Fruit fly (Drosophila melanogaster) whole organism, embryonic: ENCODE results near the gene Muc68D.

Experiments
- Antp ChIP-seq: fragments of 200-800 bp; sonication (Bioruptor generic); optimal IDR thresholded peaks from 3 replicates; lab custom pipeline; 2016; ENCODE audit warnings: missing biosample characterization, missing genetic modification characterization
- CG10543 ChIP-seq: fragments of 200-800 bp; sonication (Bioruptor generic); optimal IDR thresholded peaks from 3 replicates; lab custom pipeline; 2017; ENCODE audit warnings: missing biosample characterization, mild to moderate bottlenecking, missing genetic modification characterization, moderate library complexity
- CG11093 ChIP-seq: fragments of 200-800 bp; sonication (Bioruptor generic); IDR thresholded peaks from 3 replicates; pipeline ENCODE4 v1.3.6; 2022; ENCODE audit warnings: missing biosample characterization, missing genetic modification characterization
- CG11247 ChIP-seq: fragments of 200-800 bp; sonication (Bioruptor generic); IDR thresholded peaks from 2 replicates; pipeline ENCODE4 v1.3.6; 2022; ENCODE audit warnings: missing biosample characterization, missing genetic modification characterization
- CG12104 ChIP-seq: fragments of 200-800 bp; sonication (Bioruptor generic); optimal IDR thresholded peaks from 3 replicates; lab custom pipeline; 2016; ENCODE audit warnings: missing biosample characterization, missing genetic modification characterization
- CG14965 ChIP-seq: fragments of 200-800 bp; sonication (Bioruptor generic); optimal IDR thresholded peaks from 2 replicates; lab custom pipeline; 2016; ENCODE audit warnings: missing biosample characterization, missing genetic modification characterization, borderline replicate concordance
- CG17186 ChIP-seq: fragments of 200-800 bp; sonication (Bioruptor generic); optimal IDR thresholded peaks from 3 replicates; lab custom pipeline; 2017; ENCODE audit warnings: missing biosample characterization, missing genetic modification reagents, missing genetic modification characterization
- CG17359 ChIP-seq: fragments of 200-800 bp; sonication (Bioruptor generic); optimal IDR thresholded peaks from 3 replicates; lab custom pipeline; 2018; ENCODE audit warnings: missing biosample characterization, mild to moderate bottlenecking, missing genetic modification characterization, moderate library complexity
- CG18764 ChIP-seq: fragments of 200-800 bp; sonication (Bioruptor generic); optimal IDR thresholded peaks from 3 replicates; lab custom pipeline; 2016; ENCODE audit warnings: missing biosample characterization, missing genetic modification characterization
- CG2116 ChIP-seq: fragments of 200-800 bp; sonication (Bioruptor generic); optimal IDR thresholded peaks from 3 replicates; lab custom pipeline; 2018; ENCODE audit warnings: missing biosample characterization, mild to moderate bottlenecking, missing genetic modification characterization
- CG2875 ChIP-seq: fragments of 200-800 bp; sonication (Bioruptor generic); optimal IDR thresholded peaks from 2 replicates; lab custom pipeline; 2017; ENCODE audit warnings: missing biosample characterization, mild to moderate bottlenecking, missing genetic modification characterization, missing genetic modification reagents
- CG30020 ChIP-seq: fragments of 200-800 bp; optimal IDR thresholded peaks from 2 replicates; lab custom pipeline; 2019; ENCODE audit warnings: missing biosample characterization, mild to moderate bottlenecking, missing genetic modification characterization, moderate library complexity
- CG31224 ChIP-seq: fragments of 200-800 bp; sonication (Bioruptor generic); IDR thresholded peaks from 2 replicates; pipeline ENCODE4 v1.3.6; 2022; ENCODE audit warnings: missing biosample characterization, missing genetic modification characterization
- CG31441 ChIP-seq: fragments of 200-800 bp; sonication (Bioruptor generic); IDR thresholded peaks from 2 replicates; pipeline ENCODE4 v1.3.6; 2022; ENCODE audit warnings: missing biosample characterization, missing genetic modification characterization
- CG3281 ChIP-seq: fragments of 200-800 bp; sonication (Bioruptor generic); optimal IDR thresholded peaks from 3 replicates; lab custom pipeline; 2017; ENCODE audit warnings: missing biosample characterization, mild to moderate bottlenecking, missing genetic modification characterization
- CG6689 ChIP-seq: fragments of 200-800 bp; sonication (Bioruptor generic); IDR thresholded peaks from 2 replicates; pipeline ENCODE4 v1.3.6; 2022; ENCODE audit warnings: missing biosample characterization, missing genetic modification characterization
- CG7372 ChIP-seq: fragments of 200-800 bp; sonication (Bioruptor generic); IDR thresholded peaks from 2 replicates; pipeline ENCODE4 v1.3.6; 2022; ENCODE audit warnings: missing biosample characterization, missing genetic modification characterization
- Dbx ChIP-seq: fragments of 200-800 bp; sonication (Bioruptor generic); IDR thresholded peaks from 3 replicates; pipeline ENCODE4 v1.3.6; 2022; ENCODE audit warnings: missing biosample characterization, missing genetic modification characterization
- Dip3 ChIP-seq: fragments of 200-800 bp; sonication (Bioruptor generic); optimal IDR thresholded peaks from 3 replicates; lab custom pipeline; 2016; ENCODE audit warnings: missing biosample characterization, missing genetic modification characterization
- Drgx ChIP-seq: fragments of 200-800 bp; sonication (Bioruptor generic); IDR thresholded peaks from 2 replicates; pipeline ENCODE4 v1.3.6; 2022; ENCODE audit warnings: missing biosample characterization, missing genetic modification characterization
- Eip74EF ChIP-seq, 2 experiments: fragments of 200-800 bp in 1 of 2; fragments of >200 bp in 1 of 2; sonication (Bioruptor generic) in 1 of 2; optimal IDR thresholded peaks; 2 replicates each; lab custom pipeline; 2017 to 2019; ENCODE audit warnings: missing biosample characterization in 2 of 2, missing genetic modification characterization in 2 of 2, mild to moderate bottlenecking in 1 of 2, moderate library complexity in 1 of 2
- Ets65A ChIP-seq: fragments of 200-800 bp; sonication (Bioruptor generic); peaks from one replicate; lab custom pipeline; 2016; ENCODE audit warnings: missing biosample characterization, missing genetic modification characterization
- NC2α ChIP-seq: fragments of 200-800 bp; sonication (Bioruptor generic); optimal IDR thresholded peaks from 2 replicates; lab custom pipeline; 2016; ENCODE audit warnings: missing biosample characterization, missing genetic modification characterization
- NFAT ChIP-seq: fragments of 200-800 bp; sonication (Bioruptor generic); IDR thresholded peaks from 2 replicates; pipeline ENCODE4 v1.3.6; 2022; ENCODE audit warnings: missing biosample characterization, missing genetic modification characterization
- Neu2 ChIP-seq: fragments of 200-800 bp; sonication (Bioruptor generic); optimal IDR thresholded peaks from 3 replicates; lab custom pipeline; 2016; ENCODE audit warnings: missing biosample characterization, missing genetic modification characterization, borderline replicate concordance
- Nf-YA ChIP-seq: fragments of 200-800 bp; sonication (Bioruptor generic); IDR thresholded peaks from 2 replicates; pipeline ENCODE4 v1.3.6; 2022; ENCODE audit warnings: missing biosample characterization, missing genetic modification characterization
- Rfx ChIP-seq: fragments of 200-800 bp; sonication (Bioruptor generic); IDR thresholded peaks from 2 replicates; pipeline ENCODE4 v1.3.6; 2022; ENCODE audit warnings: missing biosample characterization, missing genetic modification characterization
- Six4 ChIP-seq: fragments of 200-800 bp; sonication (Bioruptor generic); optimal IDR thresholded peaks from 2 replicates; lab custom pipeline; 2016; ENCODE audit warnings: missing biosample characterization, missing genetic modification characterization
- Vsx1 ChIP-seq: fragments of 200-800 bp; sonication (Bioruptor generic); optimal IDR thresholded peaks from 2 replicates; lab custom pipeline; 2017; ENCODE audit warnings: missing biosample characterization, mild to moderate bottlenecking, missing genetic modification characterization, missing genetic modification reagents
- az2 ChIP-seq: fragments of 200-800 bp; sonication (Bioruptor generic); optimal IDR thresholded peaks from 3 replicates; lab custom pipeline; 2016; ENCODE audit warnings: missing biosample characterization, missing genetic modification characterization
- bcd ChIP-seq: fragments of 200-800 bp; sonication (Bioruptor generic); optimal IDR thresholded peaks from 2 replicates; lab custom pipeline; 2017; ENCODE audit warnings: missing biosample characterization, mild to moderate bottlenecking, missing genetic modification characterization
- bowl ChIP-seq: fragments of 200-800 bp; sonication (Bioruptor generic); IDR thresholded peaks from 2 replicates; pipeline ENCODE4 v1.3.6; 2022; ENCODE audit warnings: missing biosample characterization, missing genetic modification characterization
- chn ChIP-seq: fragments of 200-800 bp; sonication (Bioruptor generic); optimal IDR thresholded peaks from 2 replicates; lab custom pipeline; 2016; ENCODE audit warnings: missing biosample characterization, missing genetic modification characterization
- dan ChIP-seq: fragments of 200-800 bp; sonication (Bioruptor generic); IDR thresholded peaks from 2 replicates; pipeline ENCODE4 v1.3.6; 2022; ENCODE audit warnings: missing biosample characterization, missing genetic modification characterization
- dati ChIP-seq: fragments of 200-800 bp; sonication (Bioruptor generic); IDR thresholded peaks from 2 replicates; pipeline ENCODE4 v1.3.6; 2022; ENCODE audit warnings: missing biosample characterization, missing genetic modification characterization
- dysf ChIP-seq: fragments of 200-800 bp; sonication (Bioruptor generic); IDR thresholded peaks from 3 replicates; pipeline ENCODE4 v1.3.6; 2022; ENCODE audit warnings: missing biosample characterization, missing genetic modification characterization
- fd102C ChIP-seq: fragments of 200-800 bp; sonication (Bioruptor generic); optimal IDR thresholded peaks from 2 replicates; lab custom pipeline; 2018; ENCODE audit warnings: missing biosample characterization, mild to moderate bottlenecking, missing genetic modification characterization, moderate library complexity
- fu2 ChIP-seq: fragments of 200-800 bp; sonication (Bioruptor generic); optimal IDR thresholded peaks from 2 replicates; lab custom pipeline; 2016; ENCODE audit warnings: missing biosample characterization, missing genetic modification characterization
- gce ChIP-seq: fragments of 200-800 bp; sonication (Bioruptor generic); IDR thresholded peaks from 3 replicates; pipeline ENCODE4 v1.3.6; 2022; ENCODE audit warnings: missing biosample characterization, missing genetic modification characterization
- her ChIP-seq: fragments of 200-800 bp; sonication (Bioruptor generic); optimal IDR thresholded peaks from 2 replicates; lab custom pipeline; 2016; ENCODE audit warnings: missing biosample characterization, missing genetic modification characterization
- ind ChIP-seq: fragments of 200-800 bp; sonication (Bioruptor generic); optimal IDR thresholded peaks from 3 replicates; lab custom pipeline; 2016; ENCODE audit warnings: missing biosample characterization, missing genetic modification characterization
- lola ChIP-seq, 3 experiments: fragments of >200 bp in 2 of 3; fragments of 200-800 bp in 1 of 3; sonication (Bioruptor generic) in 1 of 3; optimal IDR thresholded peaks; 2 replicates each; lab custom pipeline; 2017 to 2019; ENCODE audit warnings: missing biosample characterization in 3 of 3, missing genetic modification characterization in 3 of 3, mild to moderate bottlenecking in 1 of 3, moderate library complexity in 1 of 3
- luna ChIP-seq: fragments of 200-800 bp; sonication (Bioruptor generic); optimal IDR thresholded peaks from 2 replicates; lab custom pipeline; 2016; ENCODE audit warnings: missing biosample characterization, missing genetic modification characterization
- pb ChIP-seq: fragments of 200-800 bp; sonication (Bioruptor generic); optimal IDR thresholded peaks from 3 replicates; lab custom pipeline; 2016; ENCODE audit warnings: missing biosample characterization, missing genetic modification characterization
- row ChIP-seq: fragments of 200-800 bp; sonication (Bioruptor generic); IDR thresholded peaks from 3 replicates; pipeline ENCODE4 v1.3.6; 2022; ENCODE audit warnings: missing biosample characterization, missing genetic modification characterization
- run ChIP-seq: fragments of 200-800 bp; sonication (Bioruptor generic); optimal IDR thresholded peaks from 3 replicates; lab custom pipeline; 2018; ENCODE audit warnings: missing biosample characterization, mild to moderate bottlenecking, missing genetic modification characterization
- sima ChIP-seq: fragments of 200-800 bp; sonication (Bioruptor generic); optimal IDR thresholded peaks from 2 replicates; lab custom pipeline; 2016; ENCODE audit warnings: missing biosample characterization, missing genetic modification characterization
- usp ChIP-seq: fragments of >200 bp; optimal IDR thresholded peaks from 2 replicates; lab custom pipeline; 2017; ENCODE audit warnings: missing biosample characterization, missing genetic modification characterization
- wek ChIP-seq: fragments of 200-800 bp; sonication (Bioruptor generic); optimal IDR thresholded peaks from 3 replicates; lab custom pipeline; 2018; ENCODE audit warnings: missing biosample characterization, mild to moderate bottlenecking, missing genetic modification characterization, moderate library complexity
- zfh1 ChIP-seq: fragments of 200-800 bp; sonication (Bioruptor generic); IDR thresholded peaks from 3 replicates; pipeline ENCODE4 v1.3.6; 2022; ENCODE audit warnings: missing biosample characterization, missing genetic modification characterization

The Muc68D gene

DNA sequence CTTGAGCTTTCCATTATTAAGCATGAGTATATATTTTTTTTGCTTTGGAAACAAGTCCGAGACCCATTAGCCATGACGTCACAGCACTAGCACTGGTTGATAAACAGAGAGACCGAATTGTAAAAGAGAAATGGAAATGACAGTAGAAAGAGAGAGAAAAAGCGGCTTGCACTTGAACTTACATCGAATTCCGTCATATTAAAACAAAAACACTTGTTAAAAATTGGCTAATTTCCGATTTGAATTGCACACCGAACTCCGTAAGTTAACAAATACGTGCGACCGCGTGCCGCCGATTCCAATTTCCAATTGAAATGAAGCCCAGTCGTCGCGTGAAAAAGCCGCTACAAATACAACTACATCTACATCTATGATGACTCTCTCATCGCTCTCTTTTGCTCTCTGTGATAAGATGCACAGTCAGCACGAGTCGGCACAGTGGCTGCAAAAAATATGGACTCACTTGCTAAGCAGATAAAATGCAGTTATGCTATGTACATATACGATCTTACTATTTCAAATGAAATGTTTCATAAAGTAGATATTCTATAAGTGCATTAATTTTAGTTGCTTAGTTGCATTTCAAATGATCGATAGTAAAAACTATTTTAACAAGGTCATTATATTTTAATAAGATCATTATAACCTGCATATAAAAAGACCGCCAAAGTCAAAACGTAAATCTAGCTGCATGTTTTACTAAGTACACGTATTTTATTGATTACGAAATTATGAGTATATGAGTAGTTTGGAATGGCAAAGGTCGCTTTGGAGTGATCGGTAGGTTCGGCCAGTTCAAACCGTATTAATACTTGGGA lies 47.9 kb upstream of the Muc68D start (continued):
- TF ChIP-seq CG6689 (no peak), luna (GFP tag; lab: Kevin White, UChicago) (no peak), lola (GFP tag; optimal IDR thresholded peaks at IDR 0.05; lab: Kevin White, UChicago) (no peak), CG17359 (tag; lab: Kevin White, UChicago) (peak; percentile 41), bcd (no peak), dan (GFP tag; lab: Robert Waterston, UW) (no peak), chn (GFP tag; lab: Kevin White, UChicago) (no peak), Dbx (no peak), CG3281 (GFP tag; lab: Kevin White, UChicago) (no peak), CG30020 (tag; lab: Kevin White, UChicago) (no peak), NC2α (GFP tag; lab: Kevin White, UChicago) (no peak), fd102C (GFP tag; lab: Kevin White, UChicago) (no peak), dati (GFP tag; lab: Robert Waterston, UW) (no peak), CG7372 (GFP tag; lab: Robert Waterston, UW) (0 out of 2 replicates have a peak, but pooled peaks have one; percentile 28), Vsx1 (peak; percentile 73), CG11247 (GFP tag; lab: Robert Waterston, UW) (0 out of 2 replicates have a peak, but pooled peaks have one; percentile 32), Dip3 (GFP tag; lab: Kevin White, UChicago) (no peak), sima (no peak), run (tag; lab: Kevin White, UChicago) (no peak), CG2875 (GFP tag; lab: Kevin White, UChicago) (no peak), CG14965 (GFP tag; lab: Kevin White, UChicago) (no peak), CG2116 (GFP tag; lab: Kevin White, UChicago) (no peak), row (peak; percentile 78), Antp (GFP tag; lab: Kevin White, UChicago) (peak; percentile 15), Ets65A (GFP tag; lab: Kevin White, UChicago) (no peak), CG10543 (no peak), her (peak; percentile 21), bowl (GFP tag; lab: Robert Waterston, UW) (no peak), Drgx (GFP tag; lab: Robert Waterston, UW) (peak; percentile 56; the same call in 1 of the 2 replicates), Six4 (GFP tag; lab: Kevin White, UChicago) (no peak), wek (peak; percentile 18), Neu2 (GFP tag; lab: Kevin White, UChicago) (no peak), CG31224 (GFP tag; lab: Robert Waterston, UW) (0 out of 2 replicates have a peak, but pooled peaks have one; percentile 22), CG18764 (GFP tag; lab: Kevin White, UChicago) (no peak), CG12104 (GFP tag; lab: Kevin White, UChicago) (no peak), pb (GFP tag; lab: Kevin White, UChicago) (no peak), CG11093 (GFP tag; lab: Robert Waterston, UW) (no peak), az2 (peak; percentile 9), CG31441 (GFP tag; lab: Robert Waterston, UW) (0 out of 2 replicates have a peak, but pooled peaks have one; percentile 12), Nf-YA (GFP tag; lab: Robert Waterston, UW) (no peak), Rfx (GFP tag; lab: Robert Waterston, UW) (peak; percentile 72; the same call in 1 of the 2 replicates), dysf (GFP tag; lab: Robert Waterston, UW) (peak; percentile 26; the same call in 1 of the 3 replicates), zfh1 (GFP tag; lab: Robert Waterston, UW) (peak; percentile 40; the same call in 1 of the 3 replicates), usp (GFP tag; lab: Kevin White, UChicago) (no peak), ind (GFP tag; lab: Kevin White, UChicago) (peak; percentile 44), CG17186 (GFP tag; lab: Kevin White, UChicago) (no peak), fu2 (GFP tag; lab: Kevin White, UChicago) (peak; percentile 1), NFAT (peak; percentile 56; the same call in 1 of the 2 replicates), gce (peak; percentile 58; the same call in 1 of the 3 replicates), Eip74EF (GFP tag; optimal IDR thresholded peaks at IDR 0.05; lab: Kevin White, UChicago) (peak in 1 of 2 experiments; percentile 47)
